Fruit fly (Drosophila melanogaster) whole organism, pupa: Measurements from ENCODE around the gene cutlet.

Source experiments
- CG10348 ChIP-seq: fragments of 200-800 bp; sonication (Bioruptor generic); IDR thresholded peaks from 2 replicates; pipeline ENCODE4 v1.3.6; 2022; ENCODE audit warnings: missing biosample characterization, missing genetic modification characterization
- CG13204 ChIP-seq: fragments of 200-800 bp; sonication (Bioruptor generic); optimal IDR thresholded peaks from 2 replicates; lab custom pipeline; 2018; ENCODE audit warnings: missing biosample characterization, mild to moderate bottlenecking, missing genetic modification characterization, moderate library complexity
- CG15710 ChIP-seq: fragments of 200-800 bp; sonication (Bioruptor generic); optimal IDR thresholded peaks from 2 replicates; lab custom pipeline; 2018; ENCODE audit warnings: missing biosample characterization, mild to moderate bottlenecking, missing genetic modification characterization, moderate library complexity
- CG34367 ChIP-seq: fragments of 200-800 bp; sonication (Bioruptor generic); optimal IDR thresholded peaks from 2 replicates; lab custom pipeline; 2018; ENCODE audit warnings: missing biosample characterization, mild to moderate bottlenecking, missing genetic modification characterization
- CG9948 ChIP-seq: fragments of 200-800 bp; sonication (Bioruptor generic); optimal IDR thresholded peaks from 2 replicates; lab custom pipeline; 2018; ENCODE audit warnings: missing biosample characterization, mild to moderate bottlenecking, missing genetic modification characterization, moderate library complexity
- EcR ChIP-seq: fragments of 200-800 bp; sonication (Bioruptor generic); optimal IDR thresholded peaks from 3 replicates; lab custom pipeline; 2019; ENCODE audit warnings: missing biosample characterization, missing genetic modification characterization, mild to moderate bottlenecking, moderate library complexity, missing genetic modification reagents

- no peak for TF ChIP-seq CG34367 (tag; lab: Kevin White, UChicago)
- no peak for TF ChIP-seq CG10348 (GFP tag; lab: Robert Waterston, UW)
- no peak for TF ChIP-seq CG9948 (tag; lab: Kevin White, UChicago)
- no peak for TF ChIP-seq CG13204 (GFP tag; lab: Kevin White, UChicago)
- no peak for TF ChIP-seq EcR (GFP tag; lab: Kevin White, UChicago)
- TF ChIP-seq CG15710 (tag; lab: Kevin White, UChicago) = no peak
Observed at dm6 chr2L:3695361-3695818, 16.2 kb downstream of the cutlet start, which contains the start of gene CG16713.
